Worm (Caenorhabditis elegans) whole organism, midembryonic: ENCODE data around the gene gtbp-1.

ENCODE experiments used
- T22C8.4 ChIP-seq: fragments of 200-800 bp; sonication (Bioruptor generic); IDR thresholded peaks from 2 replicates; pipeline ENCODE4 v1.3.6; 2022; ENCODE audit warnings: missing genetic modification characterization, missing compliant biosample characterization
- cog-1 ChIP-seq: sonication (generic microtip); optimal IDR thresholded peaks from 2 replicates; lab custom pipeline; 2016; ENCODE audit warnings: missing genetic modification characterization, missing compliant biosample characterization
- flt-1 ChIP-seq: fragments of 200-800 bp; sonication (Bioruptor generic); IDR thresholded peaks from 2 replicates; pipeline ENCODE4 v1.3.6; 2022; ENCODE audit warnings: missing genetic modification characterization, missing compliant biosample characterization
- klf-2 ChIP-seq: fragments of 200-800 bp; sonication (Bioruptor generic); conservative IDR thresholded peaks from 2 replicates; pipeline ENCODE4 v1.3.6; 2022; ENCODE audit warnings: missing genetic modification reagents, missing genetic modification characterization, missing compliant biosample characterization
- med-1 ChIP-seq: sonication (generic microtip); optimal IDR thresholded peaks from 2 replicates; lab custom pipeline; 2017; ENCODE audit warnings: missing genetic modification characterization, mild to moderate bottlenecking, missing compliant biosample characterization, antibody characterized with exemption, missing genetic modification reagents; ENCODE audit not compliant: insufficient read depth
- tab-1 ChIP-seq: fragments of 200-800 bp; sonication (Bioruptor generic); IDR thresholded peaks from 2 replicates; pipeline ENCODE4 v1.3.6; 2022; ENCODE audit warnings: missing genetic modification characterization, missing compliant biosample characterization

- TF ChIP-seq flt-1: no peak
- no peak for TF ChIP-seq tab-1
- no peak for TF ChIP-seq cog-1 (tag; lab: Kevin White, UChicago)
- no peak for TF ChIP-seq klf-2 (GFP tag; lab: Robert Waterston, UW)
- no peak for TF ChIP-seq T22C8.4 (GFP tag; lab: Robert Waterston, UW)
- TF ChIP-seq med-1 (GFP tag; lab: Kevin White, UChicago): no peak
Measured at ce11 chrIV:10122205-10122604, 6.6 kb downstream of the gtbp-1 start, which contains the start of gene irld-21.
